Worm (Caenorhabditis elegans) whole organism, L4/young adult: ENCODE measurements around the gene R05G9R.1.

Source experiments
- W03F9.2 ChIP-seq: fragments of 150-350 bp; optimal IDR thresholded peaks from 2 replicates; lab custom pipeline; 2014; ENCODE audit warnings: missing biosample characterization, missing genetic modification characterization
- dao-5 ChIP-seq: sonication (generic microtip); optimal IDR thresholded peaks from 2 replicates; lab custom pipeline; 2016; ENCODE audit warnings: missing genotype, missing genetic modification characterization, moderate library complexity, missing compliant biosample characterization
- him-1 ChIP-seq: sonication (generic microtip); optimal IDR thresholded peaks from 2 replicates; lab custom pipeline; 2016; ENCODE audit warnings: missing genotype, missing genetic modification reagents, missing genetic modification characterization, missing compliant biosample characterization

The R05G9R.1 gene

ce11 chrII:6469340-6469739, 44.5 kb downstream of the R05G9R.1 start:
- TF ChIP-seq W03F9.2 (no peak), him-1 (tag; lab: Kevin White, UChicago) (no peak), dao-5 (tag; lab: Kevin White, UChicago) (no peak)
